Worm (Caenorhabditis elegans): Measurements from ENCODE around the gene C18G1.1.
"Not testable (repeated sequence)": the region's sequence is repeated elsewhere in the genome, so short reads cannot be mapped to it uniquely, and the experiment has no call there.

C18G1.1 gene

DNA sequence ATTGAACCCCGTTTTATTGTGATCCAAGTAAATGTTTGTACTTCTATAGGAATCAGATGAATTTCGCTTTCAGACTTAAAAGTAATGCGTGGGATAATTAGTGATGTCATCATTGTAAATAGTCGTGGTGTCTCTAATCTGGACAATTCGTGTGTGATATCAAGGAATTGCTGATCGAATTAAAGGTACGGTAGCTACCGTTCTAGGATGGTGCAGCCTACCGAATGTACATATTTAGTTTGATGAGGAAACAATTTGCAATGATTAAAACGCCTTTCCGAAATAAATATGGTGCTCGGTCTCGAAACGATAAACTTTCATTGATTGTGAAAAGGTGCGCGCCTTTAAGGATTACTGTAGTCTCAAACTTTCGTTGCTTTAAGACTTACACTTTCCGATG, 19.2 kb upstream of the C18G1.1 start:
- TF ChIP-seq eor-1 (tag; optimal IDR thresholded peaks at IDR 0.05) (no peak), ceh-16 (tag; optimal IDR thresholded peaks at IDR 0.05) (no peak), elt-1 (tag; optimal IDR thresholded peaks at IDR 0.05) (no peak), ceh-82 (tag; optimal IDR thresholded peaks at IDR 0.05) (no peak), snpc-4 (tag; optimal IDR thresholded peaks at IDR 0.05) (no peak), nhr-12 (tag; optimal IDR thresholded peaks at IDR 0.05) (no peak), mdl-1 (tag; optimal IDR thresholded peaks at IDR 0.05) (no peak), ztf-4 (tag; optimal IDR thresholded peaks at IDR 0.05) (no peak), nhr-237 (tag; optimal IDR thresholded peaks at IDR 0.05) (no peak), lin-15B (tag; optimal IDR thresholded peaks at IDR 0.05) (no peak), nhr-67 (tag; optimal IDR thresholded peaks at IDR 0.05) (no peak), nhr-77 (tag; optimal IDR thresholded peaks at IDR 0.05) (no peak), nhr-25 (tag; optimal IDR thresholded peaks at IDR 0.05) (no peak)

DNA sequence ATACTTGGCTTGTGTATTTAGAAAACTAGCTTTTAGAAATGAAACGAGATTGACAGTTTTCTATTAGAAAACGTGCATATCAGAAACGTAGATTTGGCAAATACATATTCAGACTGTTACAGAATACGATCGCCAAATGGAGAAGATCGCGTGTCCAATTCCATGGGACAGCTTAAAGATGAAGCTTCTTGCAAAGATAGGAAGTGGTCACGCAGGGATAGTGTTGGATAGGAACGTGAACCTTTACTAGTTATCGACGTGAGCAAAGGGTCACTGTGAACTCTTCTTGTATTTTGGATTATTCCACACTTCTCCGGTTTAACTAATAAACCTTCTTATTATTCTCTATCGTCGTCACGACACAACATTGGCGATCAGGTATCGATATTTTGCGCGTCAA, 17.1 kb upstream of the C18G1.1 start, which contains the start of gene bgnt-1.4:
TSS of gene bgnt-1.4 (plus strand) at position 301 of the 400 bp plus-strand sequence.
- not testable (repeated sequence) for TF ChIP-seq nfya-1 (tag; optimal IDR thresholded peaks at IDR 0.05; ENCODE audit: insufficient read depth); fos-1 (tag; optimal IDR thresholded peaks at IDR 0.05); ceh-28 (tag; optimal IDR thresholded peaks at IDR 0.05)

DNA sequence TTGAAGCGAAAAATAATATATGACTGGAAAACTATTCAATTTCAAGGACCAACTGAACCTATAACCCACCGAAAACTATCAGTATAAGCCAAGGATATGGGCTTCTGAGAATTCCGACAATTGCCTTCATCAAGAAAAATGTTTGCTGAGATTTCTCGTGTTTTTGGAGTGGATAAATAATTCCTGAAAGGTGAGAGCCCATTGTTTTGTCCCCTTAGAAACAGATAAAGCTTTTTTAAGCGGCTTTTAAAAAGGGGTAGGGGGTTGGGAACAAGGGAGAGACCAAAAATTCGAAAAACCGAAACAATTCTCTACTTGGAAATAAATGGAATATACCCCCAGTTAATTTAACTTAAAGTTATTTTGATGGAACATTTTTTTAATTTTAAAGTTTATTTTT, 11.3 kb upstream of the C18G1.1 start, which contains the start of gene C18G1.8:
TSS of gene C18G1.8 (minus strand) at position 101 of the 400 bp plus-strand sequence.
- TF ChIP-seq pha-4 (tag; optimal IDR thresholded peaks at IDR 0.05) (no peak), mml-1 (tag; optimal IDR thresholded peaks at IDR 0.05) (no peak), lin-15B (tag; optimal IDR thresholded peaks at IDR 0.05) (no peak), R02D3.7 (tag; optimal IDR thresholded peaks at IDR 0.05) (no peak), tbx-2 (tag; optimal IDR thresholded peaks at IDR 0.05) (no peak), lin-39 (tag; optimal IDR thresholded peaks at IDR 0.05) (no peak), fkh-2 (tag; optimal IDR thresholded peaks at IDR 0.05) (no peak), fkh-10 (GFP tag; optimal IDR thresholded peaks at IDR 0.05) (no peak)

DNA sequence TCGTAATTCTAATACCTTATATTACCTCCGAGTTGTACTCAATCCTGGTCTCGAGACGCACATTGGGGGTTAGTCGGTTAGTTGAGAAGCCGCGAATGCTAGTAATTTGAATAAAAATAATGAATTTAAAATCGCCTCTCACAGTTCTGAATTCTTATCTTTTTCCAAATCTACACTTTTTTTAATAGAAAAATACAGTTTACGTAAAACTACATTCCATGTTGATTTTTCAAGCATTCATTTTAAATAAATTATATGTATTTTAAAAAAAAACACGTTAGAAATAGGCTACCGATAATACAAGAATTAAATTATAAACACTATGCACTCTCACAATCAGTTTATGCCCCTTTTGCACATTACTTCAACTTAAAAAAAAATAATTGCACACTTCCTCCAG, 8.1 kb upstream of the C18G1.1 start, which contains the start of gene C18G1.9:
TSS of gene C18G1.9 (minus strand) at position 101 of the 400 bp plus-strand sequence.
- TF ChIP-seq ztf-4 (tag; optimal IDR thresholded peaks at IDR 0.05) (no peak), lsy-12 (tag; optimal IDR thresholded peaks at IDR 0.05) (no peak)

DNA sequence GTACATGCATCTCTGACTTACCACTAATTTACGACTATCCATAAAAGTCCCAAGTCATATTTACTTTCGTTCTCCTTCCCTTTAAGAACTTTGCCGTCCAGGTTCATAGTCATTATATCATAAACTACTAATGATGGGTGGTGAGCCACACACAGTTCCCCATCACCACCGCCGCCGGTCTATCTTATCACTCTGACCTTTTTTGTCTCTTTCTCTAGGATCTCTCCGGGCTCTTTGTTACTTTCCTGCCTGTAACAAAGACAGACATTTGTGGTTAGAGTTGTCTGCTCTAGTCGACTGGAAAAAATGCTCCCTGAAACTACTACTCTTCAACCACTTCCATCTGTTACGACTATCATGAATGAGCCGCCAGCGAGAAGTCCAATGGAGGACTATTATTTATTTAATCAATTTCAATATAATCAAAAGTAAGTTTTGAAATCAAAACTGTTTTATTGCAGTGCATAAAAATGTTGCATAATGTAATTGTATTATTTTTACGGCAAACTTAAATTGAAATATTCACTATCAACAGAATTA, 7.3 kb upstream of the C18G1.1 start, which contains the start of gene elt-7:
TSS of gene elt-7 (plus strand) at position 263 of the 540 bp plus-strand sequence.
- TF ChIP-seq pha-4 (tag; optimal IDR thresholded peaks at IDR 0.05) (no peak), nhr-67 (tag; optimal IDR thresholded peaks at IDR 0.05) (no peak), lin-39 (tag; optimal IDR thresholded peaks at IDR 0.05) (no peak), elt-2 (tag; optimal IDR thresholded peaks at IDR 0.05) (peak; percentile 71), unc-39 (tag; optimal IDR thresholded peaks at IDR 0.05) (no peak), nhr-12 (tag; optimal IDR thresholded peaks at IDR 0.05) (no peak), unc-62 (GFP tag; optimal IDR thresholded peaks at IDR 0.05) (no peak), ceh-28 (tag; optimal IDR thresholded peaks at IDR 0.05) (no peak), daf-12 (tag; optimal IDR thresholded peaks at IDR 0.05) (no peak), ztf-4 (tag; optimal IDR thresholded peaks at IDR 0.05) (no peak), fkh-2 (tag; optimal IDR thresholded peaks at IDR 0.05) (no peak), pqm-1 (tag; optimal IDR thresholded peaks at IDR 0.05) (peak; percentile 54)

DNA sequence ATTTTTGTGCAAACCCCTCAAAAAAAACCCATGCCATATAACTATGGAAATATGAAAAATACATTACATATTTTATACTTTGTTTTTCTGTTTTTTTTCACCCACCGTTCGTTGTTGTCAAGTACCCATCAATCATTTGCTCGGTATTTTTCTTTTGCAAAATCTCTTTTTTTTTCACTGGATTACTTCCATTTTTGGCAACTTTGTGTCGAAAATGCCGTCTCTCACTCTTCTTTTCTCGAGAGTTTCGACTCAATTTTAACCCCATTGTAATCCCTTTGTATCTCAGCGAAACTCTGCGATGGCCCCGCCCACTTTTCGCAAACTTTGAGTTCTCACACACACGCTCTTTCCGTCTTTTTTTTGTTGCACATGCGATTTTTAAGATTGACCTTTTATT, 2.6 kb upstream of the C18G1.1 start:
- TF ChIP-seq mml-1 (tag; optimal IDR thresholded peaks at IDR 0.05) (no peak), lin-39 (tag; optimal IDR thresholded peaks at IDR 0.05) (peak; percentile 38), ceh-9 (tag; optimal IDR thresholded peaks at IDR 0.05) (no peak), nhr-11 (tag; optimal IDR thresholded peaks at IDR 0.05) (no peak), lsy-12 (tag; optimal IDR thresholded peaks at IDR 0.05) (no peak), fkh-10 (GFP tag; optimal IDR thresholded peaks at IDR 0.05) (no peak), jun-1 (tag; optimal IDR thresholded peaks at IDR 0.05) (no peak), tbx-2 (tag; optimal IDR thresholded peaks at IDR 0.05) (no peak), ceh-16 (tag; optimal IDR thresholded peaks at IDR 0.05) (no peak), mdl-1 (tag; optimal IDR thresholded peaks at IDR 0.05) (no peak), R02D3.7 (tag; optimal IDR thresholded peaks at IDR 0.05) (no peak), egl-5 (tag; optimal IDR thresholded peaks at IDR 0.05) (no peak), nfya-1 (tag; optimal IDR thresholded peaks at IDR 0.05; ENCODE audit: insufficient read depth) (peak; percentile 23)
